Worm (Caenorhabditis elegans) whole organism, midembryonic: Measurements from ENCODE around the gene C25H3.1.

ENCODE experiments used
- T22C8.4 ChIP-seq: fragments of 200-800 bp; sonication (Bioruptor generic); IDR thresholded peaks from 2 replicates; pipeline ENCODE4 v1.3.6; 2022; ENCODE audit warnings: missing genetic modification characterization, missing compliant biosample characterization
- cog-1 ChIP-seq: sonication (generic microtip); optimal IDR thresholded peaks from 2 replicates; lab custom pipeline; 2016; ENCODE audit warnings: missing genetic modification characterization, missing compliant biosample characterization
- flt-1 ChIP-seq: fragments of 200-800 bp; sonication (Bioruptor generic); IDR thresholded peaks from 2 replicates; pipeline ENCODE4 v1.3.6; 2022; ENCODE audit warnings: missing genetic modification characterization, missing compliant biosample characterization
- klf-2 ChIP-seq: fragments of 200-800 bp; sonication (Bioruptor generic); conservative IDR thresholded peaks from 2 replicates; pipeline ENCODE4 v1.3.6; 2022; ENCODE audit warnings: missing genetic modification reagents, missing genetic modification characterization, missing compliant biosample characterization
- med-1 ChIP-seq: sonication (generic microtip); optimal IDR thresholded peaks from 2 replicates; lab custom pipeline; 2017; ENCODE audit warnings: missing genetic modification characterization, mild to moderate bottlenecking, missing compliant biosample characterization, antibody characterized with exemption, missing genetic modification reagents; ENCODE audit not compliant: insufficient read depth
- ref-1 ChIP-seq: fragments of 200-800 bp; sonication (Bioruptor generic); conservative IDR thresholded peaks from 2 replicates; pipeline ENCODE4 v1.3.6; 2022; ENCODE audit warnings: missing genetic modification reagents, missing genetic modification characterization, missing compliant biosample characterization
- tab-1 ChIP-seq: fragments of 200-800 bp; sonication (Bioruptor generic); IDR thresholded peaks from 2 replicates; pipeline ENCODE4 v1.3.6; 2022; ENCODE audit warnings: missing genetic modification characterization, missing compliant biosample characterization
- ztf-23 ChIP-seq: fragments of 200-800 bp; sonication (Bioruptor generic); IDR thresholded peaks from 2 replicates; pipeline ENCODE4 v1.3.6; 2022; ENCODE audit warnings: missing genetic modification reagents, missing genetic modification characterization, missing compliant biosample characterization
- ztf-29 ChIP-seq: fragments of 200-800 bp; sonication (Bioruptor generic); IDR thresholded peaks from 2 replicates; pipeline ENCODE4 v1.3.6; 2022; ENCODE audit warnings: missing genetic modification reagents, missing genetic modification characterization, missing compliant biosample characterization

Gene C25H3.1

DNA sequence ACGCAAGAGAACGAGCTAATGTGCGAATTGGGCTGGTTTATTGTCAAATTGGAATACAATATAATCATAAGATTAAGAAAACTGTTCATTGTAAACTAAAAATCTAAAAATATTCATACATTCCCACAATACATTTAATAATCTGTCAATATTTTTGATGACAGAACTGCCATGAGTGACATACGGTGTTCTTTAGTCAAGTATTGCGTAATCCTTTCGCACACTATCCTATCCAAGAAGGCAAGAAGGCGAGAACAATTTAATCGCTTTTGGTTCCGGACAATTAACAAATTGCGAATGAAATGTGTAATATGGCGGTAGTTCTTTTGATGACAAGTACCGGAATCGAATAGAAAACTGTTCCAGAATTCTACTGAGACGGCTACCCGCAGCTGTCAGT is 36.0 kb downstream of the C25H3.1 start:
- no peak for TF ChIP-seq klf-2 (GFP tag; lab: Robert Waterston, UW)
- no peak for TF ChIP-seq ref-1 (GFP tag; lab: Robert Waterston, UW)
- no peak for TF ChIP-seq tab-1 (GFP tag; lab: Robert Waterston, UW)

- TF ChIP-seq cog-1 (tag; lab: Kevin White, UChicago) (no peak), ref-1 (GFP tag; lab: Robert Waterston, UW) (no peak), flt-1 (GFP tag; lab: Robert Waterston, UW) (no peak), klf-2 (GFP tag; lab: Robert Waterston, UW) (no peak)
These were observed 36.9 kb downstream of the C25H3.1 start for ce11 chrII:5735744-5736143.

DNA sequence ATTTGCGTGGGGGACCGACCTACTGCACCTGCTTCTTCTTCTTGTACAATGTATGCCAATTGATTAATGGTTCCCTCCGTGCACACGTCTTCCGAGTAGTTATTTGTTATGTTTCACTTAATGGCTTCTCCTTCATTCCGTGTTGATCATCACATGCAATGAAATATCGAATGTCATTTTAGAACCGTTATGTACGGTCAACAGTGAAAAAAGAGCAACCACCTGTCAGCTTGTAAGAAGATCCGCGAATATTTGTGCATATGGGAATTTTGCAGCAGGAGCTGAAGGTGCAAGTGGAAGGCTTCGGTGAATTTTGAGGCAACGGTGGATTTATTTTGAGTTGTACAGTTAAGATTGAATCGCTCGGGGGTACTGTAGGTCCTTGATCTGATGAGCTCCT is 37.7 kb downstream of the C25H3.1 start:
- no peak for TF ChIP-seq flt-1 (GFP tag; lab: Robert Waterston, UW)
- TF ChIP-seq tab-1 (GFP tag; lab: Robert Waterston, UW): no peak
- no peak for TF ChIP-seq med-1 (GFP tag; lab: Kevin White, UChicago)
- no peak for TF ChIP-seq cog-1 (tag; lab: Kevin White, UChicago)
- TF ChIP-seq ztf-23 (GFP tag; lab: Robert Waterston, UW): no peak
- TF ChIP-seq klf-2 (GFP tag; lab: Robert Waterston, UW): no peak
- TF ChIP-seq ztf-29: no peak
- no peak for TF ChIP-seq ref-1 (GFP tag; lab: Robert Waterston, UW)
- TF ChIP-seq T22C8.4 (GFP tag; lab: Robert Waterston, UW): no peak

- TF ChIP-seq klf-2 (GFP tag; lab: Robert Waterston, UW) (no peak), med-1 (GFP tag; lab: Kevin White, UChicago) (no peak), tab-1 (GFP tag; lab: Robert Waterston, UW) (no peak), T22C8.4 (GFP tag; lab: Robert Waterston, UW) (no peak), cog-1 (tag; lab: Kevin White, UChicago) (no peak), flt-1 (GFP tag; lab: Robert Waterston, UW) (no peak), ref-1 (GFP tag; lab: Robert Waterston, UW) (no peak), ztf-23 (GFP tag; lab: Robert Waterston, UW) (no peak), ztf-29 (no peak)
These were observed 39.9 kb downstream of the C25H3.1 start, which contains the start of gene hlh-14 for ce11 chrII:5738795-5739194. Gene hlh-14, minus strand, starts transcription at chrII:5738895.

DNA sequence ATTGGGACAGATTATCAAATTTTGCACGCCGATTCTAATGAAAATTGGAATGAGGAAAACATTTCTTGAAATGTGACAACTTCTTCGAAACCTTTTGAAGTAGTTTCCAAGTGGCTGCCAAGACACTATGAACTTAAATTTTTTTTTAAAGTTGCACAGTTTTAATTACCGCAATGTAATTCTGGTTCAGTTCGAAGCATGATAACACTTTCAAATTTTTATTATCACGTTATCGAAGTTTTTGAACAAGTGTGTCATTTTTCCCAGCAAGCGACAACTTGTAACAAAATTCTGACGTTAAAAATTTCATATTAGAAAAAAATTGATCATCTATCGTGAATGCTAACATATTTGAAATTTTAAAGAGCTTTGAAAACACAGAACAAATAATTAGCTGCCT is 43.9 kb downstream of the C25H3.1 start:
- TF ChIP-seq med-1 (GFP tag; lab: Kevin White, UChicago) (no peak), ref-1 (GFP tag; lab: Robert Waterston, UW) (no peak), ztf-23 (GFP tag; lab: Robert Waterston, UW) (no peak), tab-1 (GFP tag; lab: Robert Waterston, UW) (no peak), T22C8.4 (GFP tag; lab: Robert Waterston, UW) (no peak), cog-1 (tag; lab: Kevin White, UChicago) (no peak), ztf-29 (no peak), flt-1 (GFP tag; lab: Robert Waterston, UW) (no peak), klf-2 (GFP tag; lab: Robert Waterston, UW) (no peak)

DNA sequence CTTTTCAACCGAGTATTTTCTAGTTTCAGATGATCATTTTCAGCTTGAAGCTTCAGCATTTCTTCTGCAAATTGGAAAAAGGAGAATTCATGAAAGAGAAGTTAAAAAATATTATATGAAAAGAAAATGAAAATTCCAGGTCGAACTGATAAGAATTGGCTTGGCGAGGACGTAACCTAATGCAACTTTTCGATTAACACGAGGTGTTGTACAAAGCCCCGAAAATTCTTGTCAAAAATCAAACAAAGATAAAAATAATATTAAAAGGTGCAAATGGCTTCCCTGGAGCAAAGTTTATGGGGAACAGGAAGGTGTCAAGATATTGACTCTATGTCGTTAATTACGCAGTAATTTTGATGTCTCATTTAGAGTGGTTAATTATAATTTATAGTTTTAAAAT is 45.5 kb downstream of the C25H3.1 start:
- TF ChIP-seq ref-1 (GFP tag; lab: Robert Waterston, UW): no peak
- no peak for TF ChIP-seq med-1 (GFP tag; lab: Kevin White, UChicago)
- no peak for TF ChIP-seq flt-1 (GFP tag; lab: Robert Waterston, UW)
- no peak for TF ChIP-seq cog-1 (tag; lab: Kevin White, UChicago)
- TF ChIP-seq tab-1 (GFP tag; lab: Robert Waterston, UW): no peak
- no peak for TF ChIP-seq ztf-23 (GFP tag; lab: Robert Waterston, UW)
- no peak for TF ChIP-seq T22C8.4 (GFP tag; lab: Robert Waterston, UW)
- no peak for TF ChIP-seq ztf-29
- TF ChIP-seq klf-2 (GFP tag; lab: Robert Waterston, UW): no peak

- TF ChIP-seq cog-1 (tag; lab: Kevin White, UChicago) (no peak), ref-1 (GFP tag; lab: Robert Waterston, UW) (no peak), flt-1 (GFP tag; lab: Robert Waterston, UW) (no peak), ztf-23 (GFP tag; lab: Robert Waterston, UW) (no peak)
These were observed 46.2 kb downstream of the C25H3.1 start, which contains the start of gene F10C1.9 for ce11 chrII:5745088-5745487. Gene F10C1.9, minus strand, starts transcription at chrII:5745284.

ce11 chrII:5747312-5747711 is 48.4 kb downstream of the C25H3.1 start:
- TF ChIP-seq ztf-29 (no peak), cog-1 (tag; lab: Kevin White, UChicago) (no peak), flt-1 (GFP tag; lab: Robert Waterston, UW) (no peak)

ce11 chrII:5748395-5748794 is 49.5 kb downstream of the C25H3.1 start:
- TF ChIP-seq ztf-29 (no peak), cog-1 (tag; lab: Kevin White, UChicago) (no peak), ztf-23 (GFP tag; lab: Robert Waterston, UW) (no peak), T22C8.4 (GFP tag; lab: Robert Waterston, UW) (no peak), klf-2 (GFP tag; lab: Robert Waterston, UW) (no peak), flt-1 (GFP tag; lab: Robert Waterston, UW) (no peak), ref-1 (GFP tag; lab: Robert Waterston, UW) (no peak), tab-1 (GFP tag; lab: Robert Waterston, UW) (no peak), med-1 (GFP tag; lab: Kevin White, UChicago) (no peak)

ce11 chrII:5749733-5750238 is 50.9 kb downstream of the C25H3.1 start, which contains the start of gene ifb-2:
Gene ifb-2, plus strand, starts transcription at chrII:5750188.
- no peak for TF ChIP-seq med-1 (GFP tag; lab: Kevin White, UChicago)
- no peak for TF ChIP-seq klf-2 (GFP tag; lab: Robert Waterston, UW)
- no peak for TF ChIP-seq tab-1 (GFP tag; lab: Robert Waterston, UW)
- TF ChIP-seq cog-1 (tag; lab: Kevin White, UChicago): no peak
- no peak for TF ChIP-seq ztf-23 (GFP tag; lab: Robert Waterston, UW)
- no peak for TF ChIP-seq T22C8.4 (GFP tag; lab: Robert Waterston, UW)
- TF ChIP-seq ref-1 (GFP tag; lab: Robert Waterston, UW): no peak
- no peak for TF ChIP-seq ztf-29
- no peak for TF ChIP-seq flt-1 (GFP tag; lab: Robert Waterston, UW)
